Fruit fly (Drosophila melanogaster) whole organism, embryonic: Measurements from ENCODE around the gene Pde9.

Experiments used
- Ada2b ChIP-seq: fragments of 200-800 bp; sonication (Bioruptor generic); IDR thresholded peaks from 2 replicates; pipeline ENCODE4 v1.3.6; 2022; ENCODE audit warnings: missing biosample characterization, missing genetic modification characterization
- CG10274 ChIP-seq: fragments of 200-800 bp; sonication (Bioruptor generic); optimal IDR thresholded peaks from 3 replicates; lab custom pipeline; 2017; ENCODE audit warnings: missing biosample characterization, mild to moderate bottlenecking, missing genetic modification characterization
- CG11456 ChIP-seq: fragments of 200-800 bp; sonication (Bioruptor generic); IDR thresholded peaks from 3 replicates; pipeline ENCODE4 v1.3.6; 2022; ENCODE audit warnings: missing biosample characterization, missing genetic modification characterization
- CG11723 ChIP-seq: fragments of 200-800 bp; sonication (Bioruptor generic); optimal IDR thresholded peaks from 2 replicates; lab custom pipeline; 2017; ENCODE audit warnings: missing biosample characterization, mild to moderate bottlenecking, missing genetic modification characterization
- CG13287 ChIP-seq: fragments of 200-800 bp; sonication (Bioruptor generic); IDR thresholded peaks from 2 replicates; pipeline ENCODE4 v1.3.6; 2022; ENCODE audit warnings: missing biosample characterization, missing genetic modification characterization; ENCODE audit not compliant: partially characterized antibody
- CG13424 ChIP-seq: fragments of 200-800 bp; sonication (Bioruptor generic); optimal IDR thresholded peaks from 2 replicates; lab custom pipeline; 2019; ENCODE audit warnings: missing biosample characterization, mild to moderate bottlenecking, missing genetic modification characterization, moderate library complexity
- CG14050 ChIP-seq: fragments of 200-800 bp; sonication (Bioruptor generic); IDR thresholded peaks from 3 replicates; pipeline ENCODE4 v1.3.6; 2022; ENCODE audit warnings: missing biosample characterization, missing genetic modification characterization
- CG14710 ChIP-seq: fragments of 200-800 bp; sonication (Bioruptor generic); optimal IDR thresholded peaks from 3 replicates; lab custom pipeline; 2019; ENCODE audit warnings: missing biosample characterization, mild to moderate bottlenecking, missing genetic modification characterization, moderate library complexity
- CG15011 ChIP-seq: fragments of 200-800 bp; sonication (Bioruptor generic); optimal IDR thresholded peaks from 3 replicates; lab custom pipeline; 2018; ENCODE audit warnings: missing biosample characterization, mild to moderate bottlenecking, missing genetic modification characterization
- CG15514 ChIP-seq: fragments of 200-800 bp; sonication (Bioruptor generic); optimal IDR thresholded peaks from 3 replicates; lab custom pipeline; 2017; ENCODE audit warnings: missing biosample characterization, missing genetic modification characterization, mild to moderate bottlenecking, moderate library complexity, missing genetic modification reagents
- CG2875 ChIP-seq: fragments of 200-800 bp; sonication (Bioruptor generic); optimal IDR thresholded peaks from 2 replicates; lab custom pipeline; 2017; ENCODE audit warnings: missing biosample characterization, mild to moderate bottlenecking, missing genetic modification characterization, missing genetic modification reagents
- CG31224 ChIP-seq: fragments of 200-800 bp; sonication (Bioruptor generic); IDR thresholded peaks from 2 replicates; pipeline ENCODE4 v1.3.6; 2022; ENCODE audit warnings: missing biosample characterization, missing genetic modification characterization
- CG31441 ChIP-seq: fragments of 200-800 bp; sonication (Bioruptor generic); IDR thresholded peaks from 2 replicates; pipeline ENCODE4 v1.3.6; 2022; ENCODE audit warnings: missing biosample characterization, missing genetic modification characterization
- CG6765 ChIP-seq: fragments of 200-800 bp; sonication (Bioruptor generic); optimal IDR thresholded peaks from 3 replicates; lab custom pipeline; 2017; ENCODE audit warnings: missing biosample characterization, mild to moderate bottlenecking, missing genetic modification characterization
- CG6791 ChIP-seq: fragments of 200-800 bp; sonication (Bioruptor generic); IDR thresholded peaks from 3 replicates; pipeline ENCODE4 v1.3.6; 2022; ENCODE audit warnings: missing biosample characterization, missing genetic modification characterization; ENCODE audit not compliant: partially characterized antibody
- CG7745 ChIP-seq: fragments of 200-800 bp; sonication (Bioruptor generic); optimal IDR thresholded peaks from 2 replicates; lab custom pipeline; 2018; ENCODE audit warnings: missing biosample characterization, mild to moderate bottlenecking, missing genetic modification characterization, moderate library complexity
- CG8290 ChIP-seq, 3 experiments: fragments of 200-800 bp; sonication (Bioruptor generic); optimal IDR thresholded peaks; 2 replicates each; lab custom pipeline; 2016 to 2019; ENCODE audit warnings: missing biosample characterization in 3 of 3, missing genetic modification characterization in 3 of 3, mild to moderate bottlenecking in 2 of 3, moderate library complexity in 1 of 3
- CG9437 ChIP-seq: fragments of 200-800 bp; sonication (Bioruptor generic); optimal IDR thresholded peaks from 2 replicates; lab custom pipeline; 2018; ENCODE audit warnings: missing biosample characterization, mild to moderate bottlenecking, missing genetic modification characterization
- E2f1 ChIP-seq: fragments of 200-800 bp; sonication (Bioruptor generic); IDR thresholded peaks from 2 replicates; pipeline ENCODE4 v1.3.6; 2022; ENCODE audit warnings: missing biosample characterization, missing genetic modification characterization
- MESR4 ChIP-seq: fragments of 200-800 bp; sonication (Bioruptor generic); optimal IDR thresholded peaks from 2 replicates; lab custom pipeline; 2018; ENCODE audit warnings: missing biosample characterization, mild to moderate bottlenecking, missing genetic modification characterization, moderate library complexity
- NC2β ChIP-seq: fragments of 200-800 bp; sonication (Bioruptor generic); optimal IDR thresholded peaks from 2 replicates; lab custom pipeline; 2016; ENCODE audit warnings: missing biosample characterization, missing genetic modification characterization
- Side ChIP-seq: fragments of 200-800 bp; sonication (Bioruptor generic); optimal IDR thresholded peaks from 2 replicates; lab custom pipeline; 2016; ENCODE audit warnings: missing biosample characterization, missing genetic modification characterization
- Ssrp ChIP-seq: fragments of 200-800 bp; sonication (Bioruptor generic); optimal IDR thresholded peaks from 2 replicates; lab custom pipeline; 2018; ENCODE audit warnings: missing biosample characterization, mild to moderate bottlenecking, missing genetic modification characterization, moderate library complexity
- Stat92E ChIP-seq, 3 experiments: fragments of >200 bp in 2 of 3; fragments of 200-800 bp in 1 of 3; sonication (Bioruptor generic) in 1 of 3; optimal IDR thresholded peaks; 2 replicates each; lab custom pipeline; 2017 to 2019; ENCODE audit warnings: missing biosample characterization in 3 of 3, missing genetic modification characterization in 3 of 3, mild to moderate bottlenecking in 1 of 3, moderate library complexity in 1 of 3
- ash1 ChIP-seq: fragments of 200-800 bp; sonication (Bioruptor generic); optimal IDR thresholded peaks from 2 replicates; lab custom pipeline; 2018; ENCODE audit warnings: missing biosample characterization, mild to moderate bottlenecking, missing genetic modification characterization
- bbx ChIP-seq: fragments of 200-800 bp; sonication (Bioruptor generic); IDR thresholded peaks from 2 replicates; pipeline ENCODE4 v1.3.6; 2022; ENCODE audit warnings: missing biosample characterization, missing genetic modification characterization; ENCODE audit not compliant: partially characterized antibody
- chif ChIP-seq, 2 experiments: fragments of 200-800 bp; sonication (Bioruptor generic); optimal IDR thresholded peaks; 3 replicates each; lab custom pipeline; 2016; ENCODE audit warnings: missing biosample characterization in 2 of 2, missing genetic modification characterization in 2 of 2
- chn ChIP-seq: fragments of 200-800 bp; sonication (Bioruptor generic); optimal IDR thresholded peaks from 2 replicates; lab custom pipeline; 2016; ENCODE audit warnings: missing biosample characterization, missing genetic modification characterization
- ci ChIP-seq: fragments of 200-800 bp; sonication (Bioruptor generic); IDR thresholded peaks from 3 replicates; pipeline ENCODE4 v1.3.6; 2022; ENCODE audit warnings: missing biosample characterization, missing genetic modification characterization
- dan ChIP-seq: fragments of 200-800 bp; sonication (Bioruptor generic); IDR thresholded peaks from 2 replicates; pipeline ENCODE4 v1.3.6; 2022; ENCODE audit warnings: missing biosample characterization, missing genetic modification characterization
- dati ChIP-seq: fragments of 200-800 bp; sonication (Bioruptor generic); IDR thresholded peaks from 2 replicates; pipeline ENCODE4 v1.3.6; 2022; ENCODE audit warnings: missing biosample characterization, missing genetic modification characterization
- en ChIP-seq: fragments of 200-800 bp; sonication (Bioruptor generic); optimal IDR thresholded peaks from 2 replicates; lab custom pipeline; 2016; ENCODE audit warnings: missing biosample characterization, missing genetic modification characterization
- ftz-f1 ChIP-seq: fragments of 200-800 bp; sonication (Bioruptor generic); optimal IDR thresholded peaks from 2 replicates; lab custom pipeline; 2016; ENCODE audit warnings: missing biosample characterization, missing genetic modification characterization
- gcm2 ChIP-seq: fragments of 200-800 bp; sonication (Bioruptor generic); optimal IDR thresholded peaks from 2 replicates; lab custom pipeline; 2016; ENCODE audit warnings: missing biosample characterization, missing genetic modification characterization
- gro ChIP-seq: fragments of 200-800 bp; sonication (Bioruptor generic); optimal IDR thresholded peaks from 2 replicates; lab custom pipeline; 2016; ENCODE audit warnings: missing biosample characterization, missing genetic modification characterization
- hth ChIP-seq: fragments of >200 bp; optimal IDR thresholded peaks from 2 replicates; lab custom pipeline; 2017; ENCODE audit warnings: inconsistent platforms
- inv ChIP-seq: fragments of 200-800 bp; sonication (Bioruptor generic); IDR thresholded peaks from 2 replicates; pipeline ENCODE4 v1.3.6; 2022; ENCODE audit warnings: missing biosample characterization, missing genetic modification characterization; ENCODE audit not compliant: partially characterized antibody
- mirr ChIP-seq: fragments of 200-800 bp; sonication (Bioruptor generic); optimal IDR thresholded peaks from 3 replicates; lab custom pipeline; 2018; ENCODE audit warnings: missing biosample characterization, mild to moderate bottlenecking, missing genetic modification characterization
- odd ChIP-seq: fragments of 200-800 bp; sonication (Bioruptor generic); optimal IDR thresholded peaks from 2 replicates; lab custom pipeline; 2017; ENCODE audit warnings: missing biosample characterization, mild to moderate bottlenecking, missing genetic modification characterization
- pb ChIP-seq: fragments of 200-800 bp; sonication (Bioruptor generic); optimal IDR thresholded peaks from 3 replicates; lab custom pipeline; 2016; ENCODE audit warnings: missing biosample characterization, missing genetic modification characterization
- peb ChIP-seq: fragments of 200-800 bp; sonication (Bioruptor generic); IDR thresholded peaks from 2 replicates; pipeline ENCODE4 v1.3.6; 2022; ENCODE audit warnings: missing biosample characterization, missing genetic modification characterization
- pho ChIP-seq: fragments of 200-800 bp; sonication (Bioruptor generic); optimal IDR thresholded peaks from 2 replicates; lab custom pipeline; 2016; ENCODE audit warnings: missing biosample characterization, missing genetic modification characterization
- pita ChIP-seq: fragments of 200-800 bp; sonication (Bioruptor generic); optimal IDR thresholded peaks from 2 replicates; lab custom pipeline; 2017; ENCODE audit warnings: missing biosample characterization, mild to moderate bottlenecking, missing genetic modification characterization
- ro ChIP-seq: fragments of 200-800 bp; sonication (Bioruptor generic); IDR thresholded peaks from 2 replicates; pipeline ENCODE4 v1.3.6; 2022; ENCODE audit warnings: missing biosample characterization, missing genetic modification characterization
- sc ChIP-seq, 3 experiments: fragments of >200 bp in 2 of 3; fragments of 200-800 bp in 1 of 3; sonication (Bioruptor generic) in 1 of 3; optimal IDR thresholded peaks; 2 replicates in 2 of 3; 3 replicates in 1 of 3; lab custom pipeline; 2017; ENCODE audit warnings: mild to moderate bottlenecking in 1 of 3, missing biosample characterization in 1 of 3, missing genetic modification characterization in 1 of 3, missing genetic modification reagents in 1 of 3
- schlank ChIP-seq: fragments of 200-800 bp; sonication (Bioruptor generic); optimal IDR thresholded peaks from 2 replicates; lab custom pipeline; 2018; ENCODE audit warnings: missing biosample characterization, mild to moderate bottlenecking, missing genetic modification characterization
- slp2 ChIP-seq: fragments of 200-800 bp; sonication (Bioruptor generic); optimal IDR thresholded peaks from 2 replicates; lab custom pipeline; 2016; ENCODE audit warnings: missing biosample characterization, missing genetic modification characterization
- stwl ChIP-seq: fragments of 200-800 bp; sonication (Bioruptor generic); optimal IDR thresholded peaks from 3 replicates; lab custom pipeline; 2018; ENCODE audit warnings: missing biosample characterization, mild to moderate bottlenecking, missing genetic modification characterization, moderate library complexity
- tx ChIP-seq: fragments of 200-800 bp; sonication (Bioruptor generic); optimal IDR thresholded peaks from 2 replicates; lab custom pipeline; 2016; ENCODE audit warnings: missing biosample characterization, missing genetic modification characterization
- yki ChIP-seq: fragments of >200 bp; optimal IDR thresholded peaks from 3 replicates; lab custom pipeline; 2018

Pde9 gene

DNA sequence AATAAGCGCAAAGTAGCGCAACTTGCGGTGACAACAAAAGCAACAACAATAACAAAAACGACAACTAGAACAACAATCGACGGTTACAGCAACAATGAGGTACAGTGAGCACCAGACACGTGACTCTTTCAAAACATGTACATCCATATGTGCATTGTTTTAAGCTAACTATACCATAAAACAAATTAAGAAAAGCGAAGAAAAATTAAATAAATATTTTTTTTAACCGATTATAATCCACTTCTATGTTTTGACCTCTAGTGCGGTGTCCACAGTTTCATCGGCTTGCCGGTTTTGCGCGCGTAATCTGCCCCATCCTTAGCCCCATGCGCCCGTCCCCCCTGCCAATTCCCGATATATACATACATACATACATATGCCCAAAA lies 142.8 kb downstream of the Pde9 start (continued):
- TF ChIP-seq mirr (no peak), CG31224 (GFP tag; lab: Robert Waterston, UW) (peak; percentile 92), hth (no peak), chif (GFP tag; optimal IDR thresholded peaks at IDR 0.05; lab: Kevin White, UChicago) (peak; percentile 69 to 83), CG11723 (peak; percentile 74), slp2 (GFP tag; lab: Kevin White, UChicago) (peak; percentile 74), CG13424 (tag; lab: Kevin White, UChicago) (peak; percentile 88), schlank (tag; lab: Kevin White, UChicago) (peak; percentile 86), CG9437 (GFP tag; lab: Kevin White, UChicago) (peak; percentile 61), ci (GFP tag; lab: Robert Waterston, UW) (peak; percentile 96), CG2875 (GFP tag; lab: Kevin White, UChicago) (peak; percentile 78), Ada2b (GFP tag; lab: Robert Waterston, UW) (peak; percentile 96), CG14710 (tag; lab: Kevin White, UChicago) (peak; percentile 56), CG8290 (GFP tag; optimal IDR thresholded peaks at IDR 0.05; lab: Kevin White, UChicago) (peak; percentile 67), CG8290 (tag; optimal IDR thresholded peaks at IDR 0.05; lab: Kevin White, UChicago) (peak in 1 of 2 experiments; percentile 94), Ssrp (peak; percentile 86), gcm2 (GFP tag; lab: Kevin White, UChicago) (peak; percentile 91), pb (GFP tag; lab: Kevin White, UChicago) (peak; percentile 22), tx (GFP tag; lab: Kevin White, UChicago) (peak; percentile 74), E2f1 (peak; percentile 97), CG14050 (GFP tag; lab: Robert Waterston, UW) (peak; percentile 93), sc (optimal IDR thresholded peaks at IDR 0.05; lab: Kevin White, UChicago) (no peak), sc (GFP tag; optimal IDR thresholded peaks at IDR 0.05; lab: Kevin White, UChicago) (peak; percentile 65), NC2β (peak; percentile 54), pita (no peak), Stat92E (GFP tag; optimal IDR thresholded peaks at IDR 0.05; lab: Kevin White, UChicago) (no peak), CG15011 (peak; percentile 82), dan (GFP tag; lab: Robert Waterston, UW) (peak; percentile 78), ash1 (GFP tag; lab: Kevin White, UChicago) (no peak), CG10274 (GFP tag; lab: Kevin White, UChicago) (peak; percentile 75), CG31441 (peak; percentile 87), peb (GFP tag; lab: Robert Waterston, UW) (peak; percentile 86), inv (no peak), pho (GFP tag; lab: Kevin White, UChicago) (peak; percentile 93), CG6765 (GFP tag; lab: Kevin White, UChicago) (peak; percentile 56), ro (GFP tag; lab: Robert Waterston, UW) (peak; percentile 80), dati (GFP tag; lab: Robert Waterston, UW) (peak; percentile 81), gro (GFP tag; lab: Kevin White, UChicago) (peak; percentile 86), odd (GFP tag; lab: Kevin White, UChicago) (peak; percentile 70), CG6791 (no peak), CG15514 (GFP tag; lab: Kevin White, UChicago) (peak; percentile 85), bbx (GFP tag; lab: Robert Waterston, UW) (no peak), Side (GFP tag; lab: Kevin White, UChicago) (peak; percentile 80), CG11456 (GFP tag; lab: Robert Waterston, UW) (peak; percentile 97), CG13287 (no peak), stwl (tag; lab: Kevin White, UChicago) (no peak), MESR4 (GFP tag; lab: Kevin White, UChicago) (no peak), CG7745 (no peak), ftz-f1 (GFP tag; lab: Kevin White, UChicago) (no peak), en (GFP tag; lab: Kevin White, UChicago) (peak; percentile 52), chn (GFP tag; lab: Kevin White, UChicago) (peak; percentile 83), yki (lab: Kevin White, UChicago) (no peak)
